Fruit fly (Drosophila melanogaster) whole organism, prepupa: ENCODE measurements around the gene dpr18.

Source experiments
- CG10631 ChIP-seq: fragments of 200-800 bp; sonication (Bioruptor generic); optimal IDR thresholded peaks from 2 replicates; lab custom pipeline; 2016; ENCODE audit warnings: missing biosample characterization, missing genetic modification characterization
- CG11762 ChIP-seq: fragments of 200-800 bp; sonication (Bioruptor generic); optimal IDR thresholded peaks from 3 replicates; lab custom pipeline; 2016; ENCODE audit warnings: missing biosample characterization, missing genetic modification characterization; ENCODE audit not compliant: insufficient read depth
- CG15336 ChIP-seq: fragments of 200-800 bp; sonication (Bioruptor generic); IDR thresholded peaks from 2 replicates; pipeline ENCODE4 v1.3.6; 2022; ENCODE audit warnings: missing biosample characterization, missing genetic modification characterization
- CG31627 ChIP-seq: fragments of 200-800 bp; sonication (Bioruptor generic); optimal IDR thresholded peaks from 3 replicates; lab custom pipeline; 2016; ENCODE audit warnings: missing biosample characterization, missing genetic modification characterization
- CG32006 ChIP-seq: fragments of 200-800 bp; sonication (Bioruptor generic); optimal IDR thresholded peaks from 3 replicates; lab custom pipeline; 2017; ENCODE audit warnings: missing biosample characterization, mild to moderate bottlenecking, missing genetic modification characterization
- CG34406 ChIP-seq: fragments of 200-800 bp; sonication (Bioruptor generic); optimal IDR thresholded peaks from 3 replicates; lab custom pipeline; 2016; ENCODE audit warnings: missing biosample characterization, missing genetic modification characterization
- CG6163 ChIP-seq: fragments of 200-800 bp; sonication (Bioruptor generic); IDR thresholded peaks from 3 replicates; pipeline ENCODE4 v1.3.6; 2022; ENCODE audit warnings: missing biosample characterization, missing genetic modification characterization
- CG6276 ChIP-seq: fragments of 200-800 bp; sonication (Bioruptor generic); optimal IDR thresholded peaks from 2 replicates; lab custom pipeline; 2017; ENCODE audit warnings: missing biosample characterization, mild to moderate bottlenecking, missing genetic modification characterization
- CG6808 ChIP-seq: fragments of 200-800 bp; sonication (Bioruptor generic); optimal IDR thresholded peaks from 3 replicates; lab custom pipeline; 2017; ENCODE audit warnings: missing biosample characterization, missing genetic modification characterization, mild to moderate bottlenecking, moderate library complexity, missing genetic modification reagents
- CG6854 ChIP-seq: fragments of 200-800 bp; sonication (Bioruptor generic); optimal IDR thresholded peaks from 2 replicates; lab custom pipeline; 2017; ENCODE audit warnings: missing biosample characterization, mild to moderate bottlenecking, missing genetic modification characterization
- CG7368 ChIP-seq: fragments of 200-800 bp; sonication (Bioruptor generic); optimal IDR thresholded peaks from 3 replicates; lab custom pipeline; 2016; ENCODE audit warnings: missing biosample characterization, missing genetic modification characterization
- CG8119 ChIP-seq: fragments of 200-800 bp; sonication (Bioruptor generic); IDR thresholded peaks from 3 replicates; pipeline ENCODE4 v1.3.6; 2022; ENCODE audit warnings: missing biosample characterization, missing genetic modification characterization
- Eip75B ChIP-seq: fragments of 200-800 bp; sonication (Bioruptor generic); optimal IDR thresholded peaks from 3 replicates; lab custom pipeline; 2016; ENCODE audit warnings: missing biosample characterization, missing genetic modification characterization
- Eip78C ChIP-seq: fragments of 200-800 bp; sonication (Bioruptor generic); peaks from one replicate; lab custom pipeline; 2016; ENCODE audit warnings: missing biosample characterization, missing genetic modification characterization
- Ets21C ChIP-seq: fragments of 200-800 bp; sonication (Bioruptor generic); optimal IDR thresholded peaks from 3 replicates; lab custom pipeline; 2016; ENCODE audit warnings: missing biosample characterization, missing genetic modification characterization
- Ets96B ChIP-seq: fragments of 200-800 bp; optimal IDR thresholded peaks from 2 replicates; lab custom pipeline; 2019; ENCODE audit warnings: missing biosample characterization, mild to moderate bottlenecking, missing genetic modification characterization, moderate library complexity
- Gug ChIP-seq: fragments of 200-800 bp; sonication (Bioruptor generic); IDR thresholded peaks from 2 replicates; pipeline ENCODE4 v1.3.6; 2022; ENCODE audit warnings: missing biosample characterization, missing genetic modification characterization
- Hr39 ChIP-seq: fragments of 200-800 bp; sonication (Bioruptor generic); optimal IDR thresholded peaks from 2 replicates; lab custom pipeline; 2016; ENCODE audit warnings: missing biosample characterization, missing genetic modification characterization
- Lpt ChIP-seq: fragments of 200-800 bp; sonication (Bioruptor generic); optimal IDR thresholded peaks from 3 replicates; lab custom pipeline; 2016; ENCODE audit warnings: missing biosample characterization, missing genetic modification characterization
- OdsH ChIP-seq: fragments of 200-800 bp; sonication (Bioruptor generic); optimal IDR thresholded peaks from 3 replicates; lab custom pipeline; 2016; ENCODE audit warnings: missing biosample characterization, missing genetic modification characterization
- Smox ChIP-seq: fragments of 200-800 bp; sonication (Bioruptor generic); optimal IDR thresholded peaks from 3 replicates; lab custom pipeline; 2016; ENCODE audit warnings: missing biosample characterization, missing genetic modification characterization
- Sox102F ChIP-seq: fragments of 200-800 bp; sonication (Bioruptor generic); optimal IDR thresholded peaks from 2 replicates; lab custom pipeline; 2016; ENCODE audit warnings: missing biosample characterization, mild to moderate bottlenecking, missing genetic modification characterization
- Sox14 ChIP-seq: fragments of 200-800 bp; sonication (Bioruptor generic); optimal IDR thresholded peaks from 3 replicates; lab custom pipeline; 2016; ENCODE audit warnings: missing biosample characterization, missing genetic modification characterization
- acj6 ChIP-seq: fragments of 200-800 bp; sonication (Bioruptor generic); optimal IDR thresholded peaks from 3 replicates; lab custom pipeline; 2016; ENCODE audit warnings: missing biosample characterization, missing genetic modification characterization
- cyc ChIP-seq: fragments of 200-800 bp; sonication (Bioruptor generic); optimal IDR thresholded peaks from 3 replicates; lab custom pipeline; 2016; ENCODE audit warnings: missing biosample characterization, missing genetic modification characterization
- dac ChIP-seq: fragments of 200-800 bp; sonication (Bioruptor generic); optimal IDR thresholded peaks from 2 replicates; lab custom pipeline; 2017; ENCODE audit warnings: missing biosample characterization, mild to moderate bottlenecking, missing genetic modification characterization
- dsx ChIP-seq: fragments of 200-800 bp; optimal IDR thresholded peaks from 3 replicates; lab custom pipeline; 2019; ENCODE audit warnings: missing biosample characterization, mild to moderate bottlenecking, missing genetic modification characterization, moderate library complexity; ENCODE audit not compliant: poor library complexity, severe bottlenecking
- esn ChIP-seq: fragments of 200-800 bp; sonication (Bioruptor generic); optimal IDR thresholded peaks from 2 replicates; lab custom pipeline; 2016; ENCODE audit warnings: missing biosample characterization, mild to moderate bottlenecking, missing genetic modification characterization, moderate library complexity
- lz ChIP-seq: fragments of 200-800 bp; sonication (Bioruptor generic); optimal IDR thresholded peaks from 3 replicates; lab custom pipeline; 2016; ENCODE audit warnings: missing biosample characterization, missing genetic modification characterization
- net ChIP-seq: fragments of 200-800 bp; sonication (Bioruptor generic); optimal IDR thresholded peaks from 3 replicates; lab custom pipeline; 2016; ENCODE audit warnings: missing biosample characterization, missing genetic modification characterization
- pdm3 ChIP-seq: fragments of 200-800 bp; sonication (Bioruptor generic); optimal IDR thresholded peaks from 3 replicates; lab custom pipeline; 2016; ENCODE audit warnings: missing biosample characterization, missing genetic modification characterization
- salr ChIP-seq, 2 experiments: fragments of 200-800 bp; sonication (Bioruptor generic); optimal IDR thresholded peaks; 3 replicates each; lab custom pipeline; 2016 to 2018; ENCODE audit warnings: missing biosample characterization in 2 of 2, missing genetic modification characterization in 2 of 2, mild to moderate bottlenecking in 1 of 2
- spab ChIP-seq: fragments of 200-800 bp; sonication (Bioruptor generic); optimal IDR thresholded peaks from 2 replicates; lab custom pipeline; 2017; ENCODE audit warnings: missing biosample characterization, mild to moderate bottlenecking, missing genetic modification characterization, missing genetic modification reagents
- ss ChIP-seq, 2 experiments: fragments of 200-800 bp; sonication (Bioruptor generic); optimal IDR thresholded peaks; 2 replicates in 1 of 2; 3 replicates in 1 of 2; lab custom pipeline; 2017 to 2018; ENCODE audit warnings: mild to moderate bottlenecking in 2 of 2, missing biosample characterization in 2 of 2, missing genetic modification characterization in 2 of 2, moderate library complexity in 1 of 2
- svp ChIP-seq: fragments of 200-800 bp; sonication (Bioruptor generic); peaks from one replicate; lab custom pipeline; 2016; ENCODE audit warnings: missing biosample characterization, missing genetic modification characterization
- topi ChIP-seq: fragments of 200-800 bp; sonication (Bioruptor generic); optimal IDR thresholded peaks from 3 replicates; lab custom pipeline; 2016; ENCODE audit warnings: missing biosample characterization, missing genetic modification characterization

The dpr18 gene

DNA sequence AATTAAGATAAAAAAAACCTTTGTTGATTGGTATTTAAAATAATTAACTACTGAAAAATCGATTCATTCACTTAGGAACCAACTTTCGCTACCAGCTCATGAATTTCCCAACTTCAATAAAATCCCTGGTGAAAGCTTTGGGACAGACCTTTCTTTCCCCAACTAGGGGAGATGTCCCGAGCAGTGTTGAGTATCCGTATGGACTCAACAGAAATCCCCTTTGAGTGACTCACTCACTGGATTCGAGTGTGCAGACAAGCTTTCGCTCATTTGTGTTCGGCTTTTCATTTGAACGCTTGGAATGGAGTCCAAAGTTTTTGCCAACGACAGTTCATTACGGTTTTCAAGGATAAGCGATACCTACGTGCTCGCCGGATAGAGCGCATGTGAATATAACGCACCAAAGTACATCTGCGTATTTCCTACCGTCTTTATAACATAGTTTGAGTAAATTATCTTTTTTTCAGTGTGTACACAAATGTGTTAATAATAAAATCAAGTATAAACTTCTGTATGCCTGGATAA is at the start of gene dpr18:
Gene dpr18 (plus strand): TSS at position 325 of the 525 bp plus-strand sequence.
- TF ChIP-seq CG6854 (GFP tag; lab: Kevin White, UChicago), result no peak
- TF ChIP-seq CG6808 (GFP tag; lab: Kevin White, UChicago), result no peak
- TF ChIP-seq Eip78C, result peak; percentile 27
- no peak for TF ChIP-seq salr (GFP tag; optimal IDR thresholded peaks at IDR 0.05; lab: Kevin White, UChicago)
- no peak for TF ChIP-seq CG7368
- TF ChIP-seq svp, result no peak
- TF ChIP-seq Gug, result no peak

DNA sequence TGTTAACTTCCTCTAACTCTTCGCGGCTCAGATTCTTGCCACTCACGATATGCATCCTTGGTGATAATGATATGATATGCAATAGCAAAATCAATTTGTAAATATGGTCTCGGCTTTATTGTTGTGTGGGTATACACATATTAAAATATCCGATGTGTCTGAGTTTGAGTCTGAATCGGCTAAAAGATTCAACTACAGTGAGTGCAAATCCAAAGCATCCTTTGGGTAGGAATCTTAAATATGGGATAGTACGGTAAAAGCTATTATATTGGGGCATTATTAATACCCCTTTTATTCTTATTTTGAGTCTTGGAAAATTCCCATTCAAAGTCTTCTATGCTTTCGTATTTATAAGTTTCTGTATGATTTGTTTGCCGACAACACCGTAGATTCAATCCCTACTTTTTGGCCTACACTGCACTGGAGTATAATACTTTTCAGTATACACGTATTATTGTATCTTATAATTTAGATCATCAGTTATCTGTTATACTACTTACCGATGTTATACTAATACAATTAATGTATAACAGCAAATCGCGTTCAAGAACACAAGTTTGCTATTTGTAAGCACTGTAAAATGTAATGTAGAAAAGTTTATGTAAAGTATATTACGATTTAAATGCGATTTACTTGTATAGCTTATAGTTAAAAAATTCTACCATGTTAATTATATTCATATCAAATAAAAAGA is 671 bp upstream of the dpr18 start, which contains the start of gene CG12395:
Gene CG12395 (minus strand): TSS at position 179 of the 694 bp plus-strand sequence.
- TF ChIP-seq Eip78C (peak; percentile 42), CG6276 (GFP tag; lab: Kevin White, UChicago) (no peak)

DNA sequence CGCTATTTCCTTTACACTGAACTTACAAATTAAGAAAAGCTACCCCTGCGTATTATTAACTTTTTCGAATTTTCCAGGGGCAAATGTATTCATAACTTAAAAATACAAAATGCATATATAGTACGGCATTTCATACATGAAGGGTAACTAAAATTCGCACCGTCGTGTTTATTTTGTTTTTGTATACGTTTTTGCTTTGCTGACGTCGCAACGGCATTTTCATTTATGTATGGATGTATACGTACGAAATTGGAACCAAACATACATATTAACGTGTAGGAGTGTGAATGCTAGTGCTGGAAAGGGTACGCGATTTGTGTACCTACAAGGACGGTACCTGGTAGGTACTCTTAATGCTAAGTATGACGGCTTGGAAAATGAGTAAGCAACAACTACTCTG is 8.7 kb downstream of the dpr18 start:
- TF ChIP-seq CG6276 (GFP tag; lab: Kevin White, UChicago), result no peak
- peak; percentile 21 for TF ChIP-seq topi
- no peak for TF ChIP-seq dsx (GFP tag; lab: Kevin White, UChicago)
- no peak for TF ChIP-seq Sox14
- TF ChIP-seq spab (GFP tag; lab: Kevin White, UChicago), result no peak
- no peak for TF ChIP-seq CG6163
- TF ChIP-seq Smox, result no peak
- TF ChIP-seq Eip75B, result no peak
- peak; percentile 32 for TF ChIP-seq OdsH (GFP tag; lab: Kevin White, UChicago)
- TF ChIP-seq salr (GFP tag; optimal IDR thresholded peaks at IDR 0.05; lab: Kevin White, UChicago), result no peak
- TF ChIP-seq pdm3 (GFP tag; lab: Kevin White, UChicago), result peak; percentile 47
- no peak for TF ChIP-seq cyc (GFP tag; lab: Kevin White, UChicago)
- TF ChIP-seq lz, result no peak
- 0 out of 2 replicates have a peak, but pooled peaks have one; percentile 26 for TF ChIP-seq CG15336 (GFP tag; lab: Robert Waterston, UW)
- no peak for TF ChIP-seq Gug
- TF ChIP-seq Hr39, result peak; percentile 18
- no peak for TF ChIP-seq CG32006 (GFP tag; lab: Kevin White, UChicago)
- TF ChIP-seq CG10631 (GFP tag; lab: Kevin White, UChicago), result no peak
- no peak for TF ChIP-seq CG34406 (GFP tag; lab: Kevin White, UChicago)
- peak; percentile 22 for TF ChIP-seq Sox102F (GFP tag; lab: Kevin White, UChicago)
- TF ChIP-seq CG8119, result no peak
- peak; percentile 6 for TF ChIP-seq CG31627 (GFP tag; lab: Kevin White, UChicago)
- TF ChIP-seq Eip78C, result peak; percentile 72
- no peak for TF ChIP-seq Lpt (GFP tag; lab: Kevin White, UChicago)
- no peak for TF ChIP-seq ss (GFP tag; optimal IDR thresholded peaks at IDR 0.05; lab: Kevin White, UChicago)
- peak; percentile 25 for TF ChIP-seq acj6 (GFP tag; lab: Kevin White, UChicago)
- TF ChIP-seq Ets96B, result peak; percentile 3
- TF ChIP-seq net (GFP tag; lab: Kevin White, UChicago), result no peak
- TF ChIP-seq CG11762 (GFP tag; lab: Kevin White, UChicago), result no peak
- no peak for TF ChIP-seq svp
- TF ChIP-seq esn, result peak; percentile 9
- no peak for TF ChIP-seq dac (GFP tag; lab: Kevin White, UChicago)
- no peak for TF ChIP-seq Ets21C
